Fruit fly (Drosophila melanogaster): ENCODE measurements around the gene Xrp1.

- TF ChIP-seq CG11902 (GFP tag; optimal IDR thresholded peaks at IDR 0.05) (no peak), fd85E (GFP tag; optimal IDR thresholded peaks at IDR 0.05) (no peak), Ets96B (tag; optimal IDR thresholded peaks at IDR 0.05) (peak; percentile 21), vri (GFP tag; optimal IDR thresholded peaks at IDR 0.05) (no peak), fkh (GFP tag; optimal IDR thresholded peaks at IDR 0.05) (no peak), CG6808 (GFP tag; optimal IDR thresholded peaks at IDR 0.05) (no peak), eg (GFP tag; IDR thresholded peaks at IDR 0.05) (peak; percentile 54), ss (GFP tag; optimal IDR thresholded peaks at IDR 0.05) (no peak), Sox15 (GFP tag; optimal IDR thresholded peaks at IDR 0.05) (no peak), Lpt (GFP tag; optimal IDR thresholded peaks at IDR 0.05) (no peak), net (GFP tag; optimal IDR thresholded peaks at IDR 0.05) (no peak)
Observed at dm6 chr3R:18905921-18906878, 8.6 kb upstream of the Xrp1 start, which contains the start of gene EndoA.

Data from whole organism, prepupa.